Fruit fly (Drosophila melanogaster) whole organism, wandering third instar larva: ENCODE data around the gene CG34133.

ENCODE experiments used
- CG32264 ChIP-seq: fragments of 200-800 bp; sonication (Bioruptor generic); optimal IDR thresholded peaks from 2 replicates; lab custom pipeline; 2016; ENCODE audit warnings: missing biosample characterization, missing genetic modification characterization
- CrebA ChIP-seq: fragments of 200-800 bp; sonication (Bioruptor generic); optimal IDR thresholded peaks from 2 replicates; lab custom pipeline; 2016; ENCODE audit warnings: missing biosample characterization, mild to moderate bottlenecking, missing genetic modification characterization, borderline replicate concordance
- Dfd ChIP-seq: fragments of >200 bp; optimal IDR thresholded peaks from 2 replicates; lab custom pipeline; 2017; ENCODE audit warnings: missing biosample characterization, missing genetic modification characterization
- Dif ChIP-seq: fragments of 200-275, 200-300 bp; sonication (Bioruptor generic); optimal IDR thresholded peaks from 2 replicates; lab custom pipeline; 2018; ENCODE audit warnings: missing biosample characterization, missing genetic modification characterization; ENCODE audit not compliant: partially characterized antibody
- HLH106 ChIP-seq: fragments of 200-800 bp; optimal IDR thresholded peaks from 3 replicates; lab custom pipeline; 2019; ENCODE audit warnings: missing biosample characterization, mild to moderate bottlenecking, missing genetic modification characterization, moderate library complexity
- Hnf4 ChIP-seq: fragments of 200-800 bp; sonication (Bioruptor generic); optimal IDR thresholded peaks from 2 replicates; lab custom pipeline; 2016; ENCODE audit warnings: missing biosample characterization, mild to moderate bottlenecking, missing genetic modification characterization
- Hr83 ChIP-seq: fragments of 200-300 bp; sonication (Bioruptor generic); optimal IDR thresholded peaks from 2 replicates; lab custom pipeline; 2016; ENCODE audit warnings: missing biosample characterization, mild to moderate bottlenecking, missing genetic modification characterization, moderate library complexity; ENCODE audit not compliant: poor library complexity, severe bottlenecking
- Jra ChIP-seq: sonication (Bioruptor generic); optimal IDR thresholded peaks from 2 replicates; lab custom pipeline; 2016; ENCODE audit warnings: missing biosample characterization, missing genetic modification characterization
- Mio ChIP-seq: sonication (Bioruptor generic); optimal IDR thresholded peaks from 2 replicates; lab custom pipeline; 2016; ENCODE audit warnings: missing biosample characterization, missing genetic modification characterization
- Myc ChIP-seq: fragments of >200 bp; optimal IDR thresholded peaks from 2 replicates; lab custom pipeline; 2017
- N ChIP-seq: fragments of >200 bp; optimal IDR thresholded peaks from 2 replicates; lab custom pipeline; 2018; ENCODE audit warnings: missing biosample characterization, missing external identifiers, missing genetic modification characterization
- OdsH ChIP-seq: fragments of 200-800 bp; sonication (Bioruptor generic); optimal IDR thresholded peaks from 2 replicates; lab custom pipeline; 2016; ENCODE audit warnings: missing biosample characterization, mild to moderate bottlenecking, missing genetic modification characterization
- Rel ChIP-seq, 2 experiments: fragments of 200-800 bp; sonication (Bioruptor generic) in 1 of 2; optimal IDR thresholded peaks; 2 replicates in 1 of 2; 3 replicates in 1 of 2; lab custom pipeline; 2016 to 2019; ENCODE audit warnings: mild to moderate bottlenecking in 2 of 2, missing biosample characterization in 2 of 2, missing genetic modification characterization in 2 of 2, moderate library complexity in 1 of 2
- Sp1 ChIP-seq: fragments of 200-800 bp; sonication (Bioruptor generic); optimal IDR thresholded peaks from 3 replicates; lab custom pipeline; 2019; ENCODE audit warnings: missing biosample characterization, mild to moderate bottlenecking, missing genetic modification characterization, moderate library complexity
- Vsx2 ChIP-seq: fragments of 200-300, 225-300 bp; sonication (Bioruptor generic); optimal IDR thresholded peaks from 2 replicates; lab custom pipeline; 2018; ENCODE audit warnings: missing biosample characterization, missing genetic modification characterization; ENCODE audit not compliant: partially characterized antibody
- br ChIP-seq: fragments of 200-800 bp; sonication (Bioruptor generic); optimal IDR thresholded peaks from 2 replicates; lab custom pipeline; 2016; ENCODE audit warnings: missing biosample characterization, missing genetic modification characterization
- brk ChIP-seq: fragments of 200-800 bp; sonication (Bioruptor generic); optimal IDR thresholded peaks from 2 replicates; lab custom pipeline; 2016; ENCODE audit warnings: missing biosample characterization, mild to moderate bottlenecking, missing genetic modification characterization
- dl ChIP-seq, 2 experiments: fragments of 175-275, 200-275 bp in 1 of 2; fragments of 200-275 bp in 1 of 2; sonication (Bioruptor generic); optimal IDR thresholded peaks; lab custom pipeline; 2018; ENCODE audit warnings: mild to moderate bottlenecking in 2 of 2, missing biosample characterization in 2 of 2, missing genetic modification characterization in 2 of 2, moderate library complexity in 2 of 2; ENCODE audit not compliant: partially characterized antibody in 2 of 2, insufficient read depth in 1 of 2
- dsf ChIP-seq: sonication (Bioruptor generic); optimal IDR thresholded peaks from 2 replicates; lab custom pipeline; 2016; ENCODE audit warnings: missing biosample characterization, missing genetic modification characterization, borderline replicate concordance
- foxo ChIP-seq, 2 experiments: fragments of 200-800 bp; sonication (Bioruptor generic); optimal IDR thresholded peaks; 2 replicates in 1 of 2; 3 replicates in 1 of 2; lab custom pipeline; 2016 to 2017; ENCODE audit warnings: missing biosample characterization in 2 of 2, missing genetic modification characterization in 2 of 2
- fru ChIP-seq: fragments of 200-800 bp; sonication (Bioruptor generic); optimal IDR thresholded peaks from 3 replicates; lab custom pipeline; 2016; ENCODE audit warnings: missing biosample characterization, mild to moderate bottlenecking, missing genetic modification characterization
- h ChIP-seq: fragments of 200-800 bp; sonication (Bioruptor generic); optimal IDR thresholded peaks from 3 replicates; lab custom pipeline; 2016; ENCODE audit warnings: missing biosample characterization, mild to moderate bottlenecking, missing genetic modification characterization
- jim ChIP-seq: fragments of 175-275, 200-325 bp; sonication (Bioruptor generic); optimal IDR thresholded peaks from 2 replicates; lab custom pipeline; 2016; ENCODE audit warnings: missing biosample characterization, mild to moderate bottlenecking, missing genetic modification characterization
- lola ChIP-seq: fragments of >200 bp; optimal IDR thresholded peaks from 2 replicates; lab custom pipeline; 2017; ENCODE audit warnings: missing biosample characterization, missing genetic modification characterization
- sv ChIP-seq: fragments of 200-800 bp; sonication (Bioruptor generic); optimal IDR thresholded peaks from 3 replicates; lab custom pipeline; 2016; ENCODE audit warnings: missing biosample characterization, missing genetic modification characterization
- usp ChIP-seq: fragments of >200 bp; optimal IDR thresholded peaks from 2 replicates; lab custom pipeline; 2017; ENCODE audit warnings: missing biosample characterization, missing genetic modification characterization
- woc ChIP-seq: sonication (Bioruptor generic); optimal IDR thresholded peaks from 2 replicates; lab custom pipeline; 2016; ENCODE audit warnings: missing biosample characterization, mild to moderate bottlenecking, missing genetic modification characterization

The CG34133 gene

dm6 chr3R:29839707-29840311, 29.4 kb upstream of the CG34133 start:
- TF ChIP-seq Hnf4 (no peak), Hr83 (GFP tag; lab: Kevin White, UChicago) (no peak), usp (GFP tag; lab: Kevin White, UChicago) (no peak)

- no peak for TF ChIP-seq Mio (GFP tag; lab: Kevin White, UChicago)
- no peak for TF ChIP-seq Dfd (GFP tag; lab: Kevin White, UChicago)
- peak; percentile 77 for TF ChIP-seq Dif (GFP tag; lab: Kevin White, UChicago)
- TF ChIP-seq Rel (GFP tag; optimal IDR thresholded peaks at IDR 0.05; lab: Kevin White, UChicago): no peak
- peak; percentile 37 for TF ChIP-seq Rel (tag; optimal IDR thresholded peaks at IDR 0.05; lab: Kevin White, UChicago)
- TF ChIP-seq Myc (lab: Kevin White, UChicago): no peak
- TF ChIP-seq br: peak; percentile 34
- TF ChIP-seq Hr83 (GFP tag; lab: Kevin White, UChicago): peak; percentile 45
- no peak for TF ChIP-seq CrebA (GFP tag; lab: Kevin White, UChicago)
- peak; percentile 20 for TF ChIP-seq Jra (GFP tag; lab: Kevin White, UChicago)
- TF ChIP-seq Vsx2 (GFP tag; lab: Kevin White, UChicago): peak; percentile 90
- TF ChIP-seq h: peak; percentile 46
- peak; percentile 44 to 61 for TF ChIP-seq dl (GFP tag; optimal IDR thresholded peaks at IDR 0.05; lab: Kevin White, UChicago; ENCODE audit: insufficient read depth in 1 of 2, partially characterized antibody in 2 of 2)
- peak; percentile 50 for TF ChIP-seq brk (GFP tag; lab: Kevin White, UChicago)
- peak; percentile 25 for TF ChIP-seq OdsH
- TF ChIP-seq jim (GFP tag; lab: Kevin White, UChicago): no peak
- peak; percentile 44 for TF ChIP-seq fru (GFP tag; lab: Kevin White, UChicago)
These were observed 27.8 kb upstream of the CG34133 start, which contains the start of gene Cad99C for dm6 chr3R:29841293-29841791. Gene Cad99C, plus strand, starts transcription at chr3R:29841657.

DNA sequence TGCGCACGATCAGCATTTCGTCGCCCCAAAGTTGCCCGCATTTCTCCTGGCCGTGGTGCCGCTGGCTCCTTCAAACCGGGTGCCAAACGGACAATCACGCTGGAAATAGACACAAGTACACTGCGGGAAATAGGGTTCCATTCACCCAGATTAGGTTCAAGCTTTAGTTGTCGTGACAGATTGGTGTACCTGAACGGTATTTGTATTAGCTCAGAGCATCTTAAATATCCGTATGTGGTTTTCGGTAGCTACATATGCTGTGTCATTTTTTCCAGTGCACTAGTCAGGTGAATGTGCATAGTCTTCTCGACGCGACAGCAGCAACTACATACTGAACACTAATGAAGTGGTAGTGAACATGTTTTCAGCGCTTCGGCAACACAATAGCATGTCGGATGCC, 22.0 kb upstream of the CG34133 start:
- TF ChIP-seq N (GFP tag; lab: Kevin White, UChicago) (no peak), HLH106 (tag; lab: Kevin White, UChicago) (no peak), Myc (lab: Kevin White, UChicago) (no peak), fru (GFP tag; lab: Kevin White, UChicago) (no peak), CG32264 (GFP tag; lab: Kevin White, UChicago) (no peak), dsf (no peak), woc (no peak), br (no peak), Hr83 (GFP tag; lab: Kevin White, UChicago) (no peak), lola (GFP tag; lab: Kevin White, UChicago) (no peak), Vsx2 (GFP tag; lab: Kevin White, UChicago) (no peak), CrebA (GFP tag; lab: Kevin White, UChicago) (no peak), jim (GFP tag; lab: Kevin White, UChicago) (no peak), OdsH (no peak), Dif (GFP tag; lab: Kevin White, UChicago) (no peak), foxo (GFP tag; optimal IDR thresholded peaks at IDR 0.05; lab: Kevin White, UChicago) (no peak), sv (no peak), Sp1 (GFP tag; lab: Kevin White, UChicago) (no peak), brk (GFP tag; lab: Kevin White, UChicago) (no peak), Hnf4 (no peak)

- peak; percentile 81 for TF ChIP-seq Myc (lab: Kevin White, UChicago)
- no peak for TF ChIP-seq Jra (GFP tag; lab: Kevin White, UChicago)
- TF ChIP-seq, all 38 proteins: peak for 1
These were observed 11.9 kb upstream of the CG34133 start, which contains the start of gene dgt1 for dm6 chr3R:29857228-29857627. Gene dgt1, minus strand, starts transcription at chr3R:29857491.

DNA sequence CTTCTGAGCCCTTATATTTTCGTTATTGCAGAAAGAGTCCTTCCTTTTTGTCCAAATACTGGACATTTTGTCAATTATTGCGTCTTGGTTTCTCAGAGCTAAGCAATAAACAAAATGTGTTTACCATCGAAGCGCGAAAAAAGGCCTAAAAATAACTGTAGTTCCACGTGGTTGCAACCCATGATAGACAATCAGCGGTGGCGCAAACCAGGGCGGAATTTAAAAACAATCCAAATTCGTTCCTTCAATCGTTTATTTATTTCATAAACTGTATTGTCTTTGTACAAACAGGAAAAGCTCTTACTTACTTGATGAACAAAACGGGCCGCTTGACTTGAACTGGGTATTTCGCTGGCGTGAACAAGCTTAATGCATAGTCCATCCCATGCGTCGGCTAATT, 10.4 kb upstream of the CG34133 start, which contains the start of gene CG7824:
TSS of gene CG7824 (minus strand) at position 131 of the 400 bp plus-strand sequence.
- TF ChIP-seq Rel (GFP tag; optimal IDR thresholded peaks at IDR 0.05; lab: Kevin White, UChicago) (no peak), Rel (tag; optimal IDR thresholded peaks at IDR 0.05; lab: Kevin White, UChicago) (peak; percentile 50), N (GFP tag; lab: Kevin White, UChicago) (no peak)
